Worm (Caenorhabditis elegans): ENCODE measurements around the gene unc-85.

Gene unc-85

DNA sequence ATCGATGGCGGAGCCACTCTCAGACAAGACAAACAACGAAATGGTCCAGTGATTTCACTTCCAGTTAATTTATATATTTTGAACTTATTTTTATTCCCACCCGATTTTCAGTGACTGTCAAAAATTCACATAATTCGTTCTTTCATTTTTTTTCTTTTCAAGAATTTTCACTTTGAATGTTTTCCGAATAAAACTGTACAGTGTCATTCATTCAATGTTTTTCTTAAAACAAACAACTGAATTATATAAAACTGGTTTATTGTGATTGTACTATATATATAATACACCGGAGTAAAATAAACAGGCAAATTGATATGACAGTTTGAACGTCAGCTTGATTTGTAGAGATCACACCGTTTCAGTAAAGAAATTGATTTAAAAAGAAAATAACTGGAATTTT, 1.1 kb downstream of the unc-85 start:
- TF ChIP-seq sea-1 (GFP tag; conservative IDR thresholded peaks at IDR 0.05): no peak
- TF ChIP-seq tbx-37 (GFP tag; conservative IDR thresholded peaks at IDR 0.05): no peak
- TF ChIP-seq scrt-1 (GFP tag; IDR thresholded peaks at IDR 0.05): no peak
- no peak for TF ChIP-seq flt-1 (GFP tag; IDR thresholded peaks at IDR 0.05)
- TF ChIP-seq hmbx-1 (tag; optimal IDR thresholded peaks at IDR 0.05): no peak
- TF ChIP-seq tbx-11 (GFP tag; IDR thresholded peaks at IDR 0.05): no peak
- TF ChIP-seq ceh-13 (GFP tag; optimal IDR thresholded peaks at IDR 0.05): no peak
- TF ChIP-seq pes-1 (GFP tag; IDR thresholded peaks at IDR 0.05): no peak
- TF ChIP-seq ama-1 (optimal IDR thresholded peaks at IDR 0.05): no peak
- no peak for TF ChIP-seq tra-4 (tag; optimal IDR thresholded peaks at IDR 0.05)
- no peak for TF ChIP-seq ceh-36 (tag; optimal IDR thresholded peaks at IDR 0.05)
- TF ChIP-seq F13C5.2 (tag; optimal IDR thresholded peaks at IDR 0.05): no peak
- TF ChIP-seq B0310.2 (tag; optimal IDR thresholded peaks at IDR 0.05): no peak
- TF ChIP-seq ets-7 (tag; optimal IDR thresholded peaks at IDR 0.05): no peak
- no peak for TF ChIP-seq aly-1 (tag; optimal IDR thresholded peaks at IDR 0.05)
- no peak for TF ChIP-seq hnd-1 (tag; optimal IDR thresholded peaks at IDR 0.05)
- no peak for TF ChIP-seq hmg-4 (GFP tag; optimal IDR thresholded peaks at IDR 0.05)

DNA sequence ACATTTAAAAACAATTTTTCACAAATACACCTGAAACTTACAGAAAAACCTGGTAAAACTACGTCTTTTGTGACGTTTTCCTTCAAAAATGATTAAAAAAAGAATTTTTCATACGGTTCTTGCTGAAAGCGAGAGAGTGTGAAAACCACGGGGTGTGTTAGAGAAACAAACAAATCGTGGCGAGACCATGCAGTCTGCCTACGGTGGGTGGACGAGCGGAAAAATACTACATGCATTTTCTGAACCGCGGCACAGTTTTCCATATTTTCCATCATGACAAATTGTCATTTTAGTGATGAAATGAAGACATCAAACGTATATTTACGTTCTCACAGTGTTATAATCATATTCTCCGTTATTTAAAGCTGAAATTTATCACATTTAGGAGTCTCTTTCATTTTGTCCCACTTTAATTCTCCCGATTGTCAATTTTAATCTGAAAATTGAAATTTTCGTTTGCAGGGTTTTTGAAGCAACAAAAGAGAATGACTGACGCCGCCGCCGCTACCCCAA, 4.5 kb downstream of the unc-85 start, which contains the start of the genes F10G7.9 and tsn-1:
Gene F10G7.9 (minus strand): TSS at position 127 of the 513 bp plus-strand sequence.
Gene tsn-1 (plus strand): TSS at position 463 of the 513 bp plus-strand sequence.
- no peak for TF ChIP-seq tbx-11 (GFP tag; IDR thresholded peaks at IDR 0.05)
- TF ChIP-seq ets-7 (tag; optimal IDR thresholded peaks at IDR 0.05): no peak
- peak; percentile 12 for TF ChIP-seq F13C5.2 (tag; optimal IDR thresholded peaks at IDR 0.05)
- no peak for TF ChIP-seq ceh-13 (GFP tag; optimal IDR thresholded peaks at IDR 0.05)

DNA sequence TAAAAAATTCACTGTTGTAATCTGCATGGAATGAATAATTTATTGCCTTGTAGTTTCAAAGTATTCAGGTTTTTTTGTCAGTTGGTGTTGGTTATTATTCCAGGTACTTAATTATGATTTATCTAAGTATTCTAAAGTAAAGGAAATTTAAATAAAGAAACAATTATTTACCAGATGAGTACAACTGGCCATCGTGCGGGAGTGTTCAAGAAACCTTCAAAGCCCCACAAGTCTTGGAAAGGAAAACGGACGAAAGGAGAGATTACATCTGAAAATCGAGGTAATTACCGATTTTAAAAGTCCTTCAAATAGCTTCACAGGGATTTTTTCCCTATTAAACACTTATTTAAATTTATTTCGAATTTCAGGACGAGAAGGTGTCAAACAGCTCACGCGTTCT, 8.3 kb downstream of the unc-85 start, which contains the start of gene tag-151:
Gene tag-151 (plus strand): TSS at position 158 of the 400 bp plus-strand sequence.
- TF ChIP-seq flt-1 (GFP tag; IDR thresholded peaks at IDR 0.05) (no peak), hmg-4 (GFP tag; optimal IDR thresholded peaks at IDR 0.05) (no peak), sea-1 (GFP tag; conservative IDR thresholded peaks at IDR 0.05) (no peak), hmbx-1 (tag; optimal IDR thresholded peaks at IDR 0.05) (no peak), B0310.2 (tag; optimal IDR thresholded peaks at IDR 0.05) (no peak), scrt-1 (GFP tag; IDR thresholded peaks at IDR 0.05) (no peak), tbx-37 (GFP tag; conservative IDR thresholded peaks at IDR 0.05) (no peak), tra-4 (tag; optimal IDR thresholded peaks at IDR 0.05) (no peak), tbx-11 (GFP tag; IDR thresholded peaks at IDR 0.05) (no peak), aly-1 (tag; optimal IDR thresholded peaks at IDR 0.05) (no peak), ceh-13 (GFP tag; optimal IDR thresholded peaks at IDR 0.05) (no peak), ama-1 (optimal IDR thresholded peaks at IDR 0.05) (no peak)

DNA sequence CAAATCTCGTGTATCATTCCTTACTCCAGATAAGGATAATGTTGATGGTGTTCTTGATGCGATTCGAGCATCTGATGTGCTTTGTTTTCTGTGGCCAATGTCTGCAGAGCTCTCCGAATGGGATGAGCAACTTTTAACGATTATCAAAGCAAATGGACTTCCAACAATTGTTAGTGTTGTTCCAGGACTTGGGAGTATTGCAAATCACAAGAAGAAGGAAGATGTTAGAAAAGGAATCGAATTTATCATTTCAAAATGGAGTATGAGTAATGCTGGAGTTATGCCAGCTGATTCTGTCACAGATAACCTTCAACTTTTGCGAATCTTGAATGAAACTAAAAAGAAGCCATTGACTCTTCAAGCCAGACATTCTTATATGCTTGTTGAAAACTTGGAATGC, 8.9 kb downstream of the unc-85 start:
- no peak for TF ChIP-seq ama-1 (optimal IDR thresholded peaks at IDR 0.05)
- no peak for TF ChIP-seq ceh-36 (tag; optimal IDR thresholded peaks at IDR 0.05)
- no peak for TF ChIP-seq pes-1 (GFP tag; IDR thresholded peaks at IDR 0.05)
- no peak for TF ChIP-seq B0310.2 (tag; optimal IDR thresholded peaks at IDR 0.05)
- no peak for TF ChIP-seq scrt-1 (GFP tag; IDR thresholded peaks at IDR 0.05)
- TF ChIP-seq ceh-13 (GFP tag; optimal IDR thresholded peaks at IDR 0.05): no peak
- TF ChIP-seq F13C5.2 (tag; optimal IDR thresholded peaks at IDR 0.05): no peak
- TF ChIP-seq hmbx-1 (tag; optimal IDR thresholded peaks at IDR 0.05): no peak
- no peak for TF ChIP-seq tra-4 (tag; optimal IDR thresholded peaks at IDR 0.05)
- TF ChIP-seq aly-1 (tag; optimal IDR thresholded peaks at IDR 0.05): no peak
- TF ChIP-seq hnd-1 (tag; optimal IDR thresholded peaks at IDR 0.05): no peak
- TF ChIP-seq tbx-37 (GFP tag; conservative IDR thresholded peaks at IDR 0.05): no peak
- TF ChIP-seq tbx-11 (GFP tag; IDR thresholded peaks at IDR 0.05): no peak
- no peak for TF ChIP-seq ets-7 (tag; optimal IDR thresholded peaks at IDR 0.05)
- TF ChIP-seq hmg-4 (GFP tag; optimal IDR thresholded peaks at IDR 0.05): no peak

DNA sequence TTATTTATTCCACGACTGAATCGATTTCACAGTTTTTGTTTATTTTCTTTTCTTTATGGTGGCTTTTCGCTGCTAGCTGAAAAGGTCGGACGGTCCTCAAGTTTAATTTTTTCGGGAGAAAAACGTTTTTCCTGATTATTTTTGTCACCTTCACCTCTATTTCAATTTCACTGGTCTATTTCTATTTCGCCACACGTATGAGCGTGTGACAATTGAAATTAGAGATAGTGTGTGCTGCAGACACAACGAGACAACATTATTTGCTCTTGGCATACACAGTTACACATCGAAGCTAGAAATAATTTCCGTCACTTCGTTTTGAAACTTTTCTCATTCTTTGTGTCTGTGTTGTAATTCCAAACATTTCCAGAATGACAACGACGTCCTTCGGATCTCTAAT, 13.8 kb downstream of the unc-85 start, which contains the start of gene F41C3.8:
Gene F41C3.8 (plus strand): TSS at position 371 of the 400 bp plus-strand sequence.
- no peak for TF ChIP-seq hmbx-1 (tag; optimal IDR thresholded peaks at IDR 0.05)
- TF ChIP-seq ets-7 (tag; optimal IDR thresholded peaks at IDR 0.05): no peak
- TF ChIP-seq ceh-36 (tag; optimal IDR thresholded peaks at IDR 0.05): no peak
- no peak for TF ChIP-seq hnd-1 (tag; optimal IDR thresholded peaks at IDR 0.05)
- TF ChIP-seq sea-1 (GFP tag; conservative IDR thresholded peaks at IDR 0.05): no peak
- TF ChIP-seq scrt-1 (GFP tag; IDR thresholded peaks at IDR 0.05): no peak

DNA sequence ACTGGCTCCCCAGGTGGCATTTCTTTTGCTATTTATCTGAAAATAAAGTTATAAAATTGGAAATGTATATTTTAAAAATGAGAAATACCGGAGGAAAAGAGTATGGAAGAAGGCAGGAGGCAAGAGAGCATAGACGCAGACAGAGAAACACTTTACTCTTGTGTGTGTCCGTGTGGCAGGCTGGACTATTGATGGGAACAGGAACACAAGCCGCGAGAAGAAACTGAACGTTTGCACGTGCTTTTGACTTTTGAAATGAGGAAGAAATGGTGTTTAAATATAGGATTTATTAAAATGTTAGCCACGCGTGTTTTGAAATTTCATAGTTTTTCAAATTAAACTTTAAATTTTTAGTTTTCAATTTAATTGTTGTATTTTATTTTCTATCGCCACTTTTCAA, 24.3 kb downstream of the unc-85 start, which contains the start of gene F10G7.10:
Gene F10G7.10 (minus strand): TSS at position 145 of the 400 bp plus-strand sequence.
- TF ChIP-seq ceh-13 (GFP tag; optimal IDR thresholded peaks at IDR 0.05): no peak
- no peak for TF ChIP-seq flt-1 (GFP tag; IDR thresholded peaks at IDR 0.05)
- no peak for TF ChIP-seq B0310.2 (tag; optimal IDR thresholded peaks at IDR 0.05)
- no peak for TF ChIP-seq F13C5.2 (tag; optimal IDR thresholded peaks at IDR 0.05)
- TF ChIP-seq ets-7 (tag; optimal IDR thresholded peaks at IDR 0.05): no peak
- no peak for TF ChIP-seq aly-1 (tag; optimal IDR thresholded peaks at IDR 0.05)
- no peak for TF ChIP-seq hmbx-1 (tag; optimal IDR thresholded peaks at IDR 0.05)
- no peak for TF ChIP-seq sea-1 (GFP tag; conservative IDR thresholded peaks at IDR 0.05)
- TF ChIP-seq tbx-11 (GFP tag; IDR thresholded peaks at IDR 0.05): no peak
- TF ChIP-seq ama-1 (optimal IDR thresholded peaks at IDR 0.05): no peak
- TF ChIP-seq ceh-36 (tag; optimal IDR thresholded peaks at IDR 0.05): no peak
- no peak for TF ChIP-seq tra-4 (tag; optimal IDR thresholded peaks at IDR 0.05)
- TF ChIP-seq pes-1 (GFP tag; IDR thresholded peaks at IDR 0.05): no peak

DNA sequence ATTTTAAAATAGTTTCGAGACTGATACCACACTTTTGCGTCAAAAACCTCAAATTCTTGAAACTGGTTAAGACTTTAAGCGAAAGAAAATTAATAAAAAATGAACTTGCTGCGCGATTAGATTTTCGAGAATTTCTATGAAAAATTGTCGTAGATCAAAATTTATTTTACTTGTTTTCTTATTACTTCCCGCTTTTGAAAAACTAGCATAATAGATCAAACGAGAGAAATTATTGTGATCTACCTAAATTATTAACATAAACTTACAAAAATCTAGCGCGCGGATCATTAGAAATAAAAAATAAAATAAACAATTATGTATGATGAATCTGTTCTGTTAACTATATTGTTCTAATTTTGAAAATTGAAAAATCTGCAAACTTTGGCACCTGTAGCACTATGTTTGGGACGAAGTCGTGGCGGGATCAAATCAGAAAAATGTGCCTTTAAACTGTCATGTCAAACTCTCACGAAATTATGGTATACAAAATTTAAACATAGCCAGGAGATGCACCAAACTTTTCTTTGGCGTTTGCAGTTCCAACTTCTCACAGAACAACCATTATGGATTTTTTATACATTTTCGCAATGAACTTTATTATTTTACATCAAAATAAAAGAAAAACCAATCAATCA, 25.0 kb downstream of the unc-85 start:
- TF ChIP-seq tbx-11 (GFP tag; IDR thresholded peaks at IDR 0.05): no peak
- TF ChIP-seq B0310.2 (tag; optimal IDR thresholded peaks at IDR 0.05): no peak
- TF ChIP-seq tbx-37 (GFP tag; conservative IDR thresholded peaks at IDR 0.05): no peak
- no peak for TF ChIP-seq pes-1 (GFP tag; IDR thresholded peaks at IDR 0.05)
- no peak for TF ChIP-seq flt-1 (GFP tag; IDR thresholded peaks at IDR 0.05)
- TF ChIP-seq tra-4 (tag; optimal IDR thresholded peaks at IDR 0.05): no peak
- TF ChIP-seq aly-1 (tag; optimal IDR thresholded peaks at IDR 0.05): no peak
- TF ChIP-seq ets-7 (tag; optimal IDR thresholded peaks at IDR 0.05): no peak
- TF ChIP-seq ceh-13 (GFP tag; optimal IDR thresholded peaks at IDR 0.05): no peak
- TF ChIP-seq F13C5.2 (tag; optimal IDR thresholded peaks at IDR 0.05): no peak
